Worm (Caenorhabditis elegans) whole organism, late embryonic: Measurements from ENCODE around the gene nspe-8.

Experiments used
- C38D4.7 ChIP-seq: fragments of 200-800 bp; sonication (Bioruptor generic); optimal IDR thresholded peaks from 2 replicates; lab custom pipeline; 2018; ENCODE audit warnings: mild to moderate bottlenecking, missing genetic modification characterization, moderate library complexity, missing compliant biosample characterization
- F13H6.1 ChIP-seq: sonication (generic microtip); optimal IDR thresholded peaks from 2 replicates; lab custom pipeline; 2016; ENCODE audit warnings: missing genetic modification characterization, missing compliant biosample characterization
- K02D7.2 ChIP-seq: sonication (generic microtip); optimal IDR thresholded peaks from 2 replicates; lab custom pipeline; 2017; ENCODE audit warnings: mild to moderate bottlenecking, missing genetic modification characterization, missing compliant biosample characterization
- T23F11.4 ChIP-seq: fragments of 200-800 bp; sonication (Bioruptor generic); optimal IDR thresholded peaks from 2 replicates; lab custom pipeline; 2018; ENCODE audit warnings: mild to moderate bottlenecking, missing genetic modification characterization, missing compliant biosample characterization
- Y22D7AL.16 ChIP-seq: sonication (generic microtip); optimal IDR thresholded peaks from 2 replicates; lab custom pipeline; 2016; ENCODE audit warnings: missing genetic modification characterization, missing compliant biosample characterization
- ceh-19 ChIP-seq: fragments of 200-800 bp; sonication (Bioruptor generic); optimal IDR thresholded peaks from 2 replicates; lab custom pipeline; 2018; ENCODE audit warnings: mild to moderate bottlenecking, missing genetic modification characterization, missing compliant biosample characterization
- ceh-2 ChIP-seq: sonication (generic microtip); optimal IDR thresholded peaks from 2 replicates; lab custom pipeline; 2016; ENCODE audit warnings: missing genotype, missing genetic modification characterization, missing compliant biosample characterization
- ceh-22 ChIP-seq: sonication (generic microtip); optimal IDR thresholded peaks from 2 replicates; lab custom pipeline; 2017; ENCODE audit warnings: missing biosample characterization, missing genetic modification characterization
- ceh-30 ChIP-seq: fragments of 150-350 bp; optimal IDR thresholded peaks from 2 replicates; lab custom pipeline; 2014; ENCODE audit warnings: missing biosample characterization, missing genetic modification characterization
- ceh-31 ChIP-seq: sonication (generic microtip); optimal IDR thresholded peaks from 2 replicates; lab custom pipeline; 2016; ENCODE audit warnings: missing genetic modification characterization, missing compliant biosample characterization
- ceh-9 ChIP-seq: sonication (generic microtip); optimal IDR thresholded peaks from 2 replicates; lab custom pipeline; 2016; ENCODE audit warnings: mild to moderate bottlenecking, missing genetic modification characterization, inconsistent platforms, missing compliant biosample characterization
- che-1 ChIP-seq: sonication (generic microtip); optimal IDR thresholded peaks from 2 replicates; lab custom pipeline; 2016; ENCODE audit warnings: mild to moderate bottlenecking, missing genetic modification characterization, missing compliant biosample characterization
- dmd-4 ChIP-seq: sonication (generic microtip); optimal IDR thresholded peaks from 2 replicates; lab custom pipeline; 2016; ENCODE audit warnings: borderline replicate concordance, missing genetic modification characterization, missing compliant biosample characterization
- dve-1 ChIP-seq: sonication (generic microtip); optimal IDR thresholded peaks from 2 replicates; lab custom pipeline; 2017; ENCODE audit warnings: antibody characterized with exemption, mild to moderate bottlenecking, missing genetic modification characterization, missing compliant biosample characterization
- elt-2 ChIP-seq: sonication (generic microtip); optimal IDR thresholded peaks from 2 replicates; lab custom pipeline; 2016; ENCODE audit warnings: missing genetic modification reagents, missing genetic modification characterization, missing compliant biosample characterization
- elt-4 ChIP-seq: sonication (generic microtip); optimal IDR thresholded peaks from 2 replicates; lab custom pipeline; 2016; ENCODE audit warnings: missing genetic modification characterization, missing compliant biosample characterization
- fkh-10 ChIP-seq: fragments of 150-350 bp; optimal IDR thresholded peaks from 2 replicates; lab custom pipeline; 2014; ENCODE audit warnings: missing biosample characterization, missing genetic modification reagents, missing genetic modification characterization
- hlh-13 ChIP-seq: fragments of 200-800 bp; sonication (Bioruptor generic); optimal IDR thresholded peaks from 2 replicates; lab custom pipeline; 2018; ENCODE audit warnings: mild to moderate bottlenecking, missing genetic modification characterization, missing compliant biosample characterization
- hlh-15 ChIP-seq: sonication (generic microtip); optimal IDR thresholded peaks from 2 replicates; lab custom pipeline; 2016; ENCODE audit warnings: missing genetic modification characterization, missing compliant biosample characterization
- hlh-8 ChIP-seq: sonication (generic microtip); optimal IDR thresholded peaks from 2 replicates; lab custom pipeline; 2016; ENCODE audit warnings: missing genotype, missing genetic modification characterization, missing compliant biosample characterization
- lim-6 ChIP-seq: sonication (generic microtip); optimal IDR thresholded peaks from 2 replicates; lab custom pipeline; 2016; ENCODE audit warnings: missing genetic modification characterization, missing compliant biosample characterization
- madf-2 ChIP-seq: sonication (generic microtip); optimal IDR thresholded peaks from 2 replicates; lab custom pipeline; 2017; ENCODE audit warnings: missing genetic modification characterization, missing compliant biosample characterization
- nhr-232 ChIP-seq: sonication (generic microtip); optimal IDR thresholded peaks from 2 replicates; lab custom pipeline; 2016; ENCODE audit warnings: missing genetic modification characterization, missing compliant biosample characterization
- npax-4 ChIP-seq: sonication (generic microtip); optimal IDR thresholded peaks from 2 replicates; lab custom pipeline; 2016; ENCODE audit warnings: missing genetic modification characterization, missing compliant biosample characterization
- pag-3 ChIP-seq: sonication (generic microtip); optimal IDR thresholded peaks from 2 replicates; lab custom pipeline; 2016; ENCODE audit warnings: missing compliant biosample characterization, missing genetic modification characterization, borderline replicate concordance
- pat-9 ChIP-seq: fragments of 200-800 bp; sonication (Bioruptor generic); optimal IDR thresholded peaks from 2 replicates; lab custom pipeline; 2018; ENCODE audit warnings: mild to moderate bottlenecking, missing genetic modification characterization, moderate library complexity, missing compliant biosample characterization
- pax-1 ChIP-seq: fragments of 150-350 bp; optimal IDR thresholded peaks from 2 replicates; lab custom pipeline; 2014; ENCODE audit warnings: missing biosample characterization, missing genetic modification characterization
- pqm-1 ChIP-seq: sonication (generic microtip); optimal IDR thresholded peaks from 2 replicates; lab custom pipeline; 2016; ENCODE audit warnings: missing genetic modification characterization, missing compliant biosample characterization
- pros-1 ChIP-seq: fragments of 150-350 bp; optimal IDR thresholded peaks from 2 replicates; lab custom pipeline; 2014; ENCODE audit warnings: missing biosample characterization, missing genetic modification reagents, missing genetic modification characterization
- rnt-1 ChIP-seq: sonication (generic microtip); optimal IDR thresholded peaks from 2 replicates; lab custom pipeline; 2016; ENCODE audit warnings: missing genetic modification characterization, missing compliant biosample characterization
- sdc-2 ChIP-seq: sonication (generic microtip); optimal IDR thresholded peaks from 2 replicates; lab custom pipeline; 2016; ENCODE audit warnings: missing genotype, missing genetic modification characterization, missing compliant biosample characterization
- syd-9 ChIP-seq: sonication (generic microtip); optimal IDR thresholded peaks from 2 replicates; lab custom pipeline; 2016; ENCODE audit warnings: mild to moderate bottlenecking, missing genetic modification characterization, moderate library complexity, missing compliant biosample characterization
- tbx-7 ChIP-seq: sonication (generic microtip); optimal IDR thresholded peaks from 2 replicates; lab custom pipeline; 2016; ENCODE audit warnings: missing genotype, missing genetic modification characterization, missing compliant biosample characterization
- unc-3 ChIP-seq, 2 experiments: fragments of 200-800 bp in 1 of 2; sonication (Bioruptor generic) in 1 of 2; sonication (generic microtip) in 1 of 2; conservative IDR thresholded peaks in 1 of 2; optimal IDR thresholded peaks in 1 of 2; 2 replicates each; pipeline versions ENCODE4 v1.3.6 to Lab custom; 2016 to 2022; ENCODE audit warnings: missing compliant biosample characterization in 2 of 2, missing genetic modification characterization in 2 of 2, missing genetic modification reagents in 1 of 2
- zip-5 ChIP-seq: sonication (generic microtip); optimal IDR thresholded peaks from 2 replicates; lab custom pipeline; 2016; ENCODE audit warnings: missing genetic modification characterization, missing compliant biosample characterization
- ztf-16 ChIP-seq: sonication (generic microtip); optimal IDR thresholded peaks from 2 replicates; lab custom pipeline; 2017; ENCODE audit warnings: missing genetic modification characterization, missing compliant biosample characterization

The nspe-8 gene

DNA sequence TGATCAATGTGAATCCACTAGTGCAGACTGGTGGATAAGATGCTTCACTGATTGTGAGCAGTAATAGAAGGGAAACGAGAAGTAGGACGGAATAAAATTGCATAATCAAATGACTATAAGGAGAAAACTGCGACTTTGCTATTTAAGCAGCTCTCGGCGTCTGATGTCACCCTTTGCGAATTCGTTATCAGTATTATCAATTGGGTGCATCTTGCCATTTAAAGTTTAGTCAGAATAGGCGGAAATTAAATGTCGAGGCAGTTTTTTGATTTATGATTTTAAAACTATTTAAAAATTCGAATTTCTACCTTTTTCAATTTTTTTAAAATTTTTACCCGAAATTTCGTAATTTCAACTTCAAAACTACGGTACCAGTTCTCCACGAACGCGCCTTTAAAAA is 40.8 kb downstream of the nspe-8 start, which contains the start of gene clec-4:
TSS of gene clec-4 (minus strand) at position 162 of the 400 bp plus-strand sequence.
- TF ChIP-seq hlh-8 (tag; lab: Kevin White, UChicago) (no peak), C38D4.7 (GFP tag; lab: Kevin White, UChicago) (no peak), ceh-9 (tag; lab: Kevin White, UChicago) (no peak), hlh-15 (tag; lab: Kevin White, UChicago) (no peak), T23F11.4 (GFP tag; lab: Kevin White, UChicago) (no peak), elt-4 (no peak), elt-2 (tag; lab: Kevin White, UChicago) (no peak), pag-3 (tag; lab: Kevin White, UChicago) (no peak), pqm-1 (no peak), ceh-30 (tag; lab: Kevin White, UChicago) (no peak), lim-6 (no peak), pax-1 (tag; lab: Kevin White, UChicago) (no peak), rnt-1 (tag; lab: Kevin White, UChicago) (no peak), hlh-13 (GFP tag; lab: Kevin White, UChicago) (no peak), dmd-4 (tag; lab: Kevin White, UChicago) (no peak)

DNA sequence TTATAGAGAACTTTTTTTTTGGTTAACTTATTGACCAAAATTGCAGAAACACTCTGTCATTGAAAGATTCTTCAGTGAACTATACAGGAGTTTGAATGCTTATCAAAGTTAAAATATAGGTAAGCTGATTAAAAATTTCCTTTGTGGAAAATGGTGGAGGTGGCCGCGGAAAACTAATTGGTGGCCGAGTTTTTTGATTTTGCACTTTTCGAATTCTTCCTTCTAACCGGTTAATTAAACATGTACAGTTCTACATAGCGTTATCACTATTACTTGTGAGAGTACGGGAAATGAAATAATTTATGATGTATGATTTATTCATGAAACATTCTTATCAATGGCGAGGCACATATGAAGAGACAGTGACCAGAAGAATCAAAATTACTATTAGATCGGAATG is 44.0 kb downstream of the nspe-8 start, which contains the start of gene clec-8:
TSS of gene clec-8 (minus strand) at position 308 of the 400 bp plus-strand sequence.
- TF ChIP-seq ceh-19 (GFP tag; lab: Kevin White, UChicago) (no peak), madf-2 (tag; lab: Kevin White, UChicago) (no peak), che-1 (no peak), ztf-16 (tag; lab: Kevin White, UChicago) (no peak), ceh-22 (tag; lab: Kevin White, UChicago) (no peak), zip-5 (tag; lab: Kevin White, UChicago) (no peak), tbx-7 (tag; lab: Kevin White, UChicago) (no peak), hlh-15 (tag; lab: Kevin White, UChicago) (no peak), syd-9 (no peak), dve-1 (tag; lab: Kevin White, UChicago) (no peak), dmd-4 (tag; lab: Kevin White, UChicago) (no peak), Y22D7AL.16 (tag; lab: Kevin White, UChicago) (no peak), sdc-2 (no peak), pros-1 (tag; lab: Kevin White, UChicago) (no peak), pat-9 (no peak), F13H6.1 (tag; lab: Kevin White, UChicago) (no peak), K02D7.2 (tag; lab: Kevin White, UChicago) (no peak), ceh-2 (tag; lab: Kevin White, UChicago) (no peak), pqm-1 (no peak)

DNA sequence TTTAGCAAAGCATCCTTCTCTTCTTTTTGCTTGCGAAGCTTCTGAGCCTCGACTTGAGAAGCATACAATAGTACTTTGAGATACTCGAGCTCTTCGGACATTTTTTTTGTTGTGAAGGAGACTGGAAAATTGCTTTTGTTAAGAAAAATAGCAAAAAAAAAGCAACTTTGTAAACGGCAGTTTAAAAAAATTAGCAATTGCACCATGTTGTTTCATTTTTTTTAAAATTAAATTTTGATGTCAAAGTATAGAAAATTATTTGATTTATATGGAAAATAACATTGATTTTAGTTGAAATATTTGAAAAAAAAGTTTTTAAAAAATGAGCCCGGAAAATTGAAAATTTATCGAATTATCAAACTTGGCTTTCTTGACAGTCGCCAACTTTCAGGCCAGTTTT is 47.1 kb downstream of the nspe-8 start, which contains the start of gene Y38E10A.3:
TSS of gene Y38E10A.3 (minus strand) at position 101 of the 400 bp plus-strand sequence.
- TF ChIP-seq ceh-31 (tag; lab: Kevin White, UChicago) (no peak), unc-3 (GFP tag; conservative IDR thresholded peaks at IDR 0.05; lab: Robert Waterston, UW) (no peak), unc-3 (tag; optimal IDR thresholded peaks at IDR 0.05; lab: Kevin White, UChicago) (no peak)

DNA sequence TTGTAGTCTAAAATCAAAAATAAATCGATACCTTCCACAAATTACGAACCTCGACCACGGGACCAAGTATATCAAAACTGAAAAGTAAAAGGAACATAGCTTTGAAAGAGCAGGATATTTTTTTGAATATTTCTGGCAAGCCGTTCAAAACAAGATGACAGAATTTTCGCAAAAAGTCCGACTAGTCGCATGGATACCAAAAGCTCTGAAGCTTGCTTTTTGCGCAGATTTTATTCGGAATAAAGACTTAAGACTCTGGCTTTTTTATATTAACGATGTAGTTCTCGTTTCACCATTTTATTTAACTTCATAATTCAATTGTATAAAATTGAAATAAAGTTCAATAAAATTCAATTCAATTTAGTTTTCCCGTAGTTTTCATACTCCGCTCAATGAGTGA is 48.2 kb downstream of the nspe-8 start, which contains the start of gene Y38E10A.2:
TSS of gene Y38E10A.2 (minus strand) at position 101 of the 400 bp plus-strand sequence.
- TF ChIP-seq nhr-232 (tag; lab: Kevin White, UChicago) (no peak), npax-4 (tag; lab: Kevin White, UChicago) (no peak), unc-3 (GFP tag; conservative IDR thresholded peaks at IDR 0.05; lab: Robert Waterston, UW) (no peak), unc-3 (tag; optimal IDR thresholded peaks at IDR 0.05; lab: Kevin White, UChicago) (no peak), ceh-2 (tag; lab: Kevin White, UChicago) (no peak), fkh-10 (GFP tag; lab: Kevin White, UChicago) (no peak), lim-6 (no peak), rnt-1 (tag; lab: Kevin White, UChicago) (no peak)
